Fruit fly (Drosophila melanogaster): ENCODE results near the gene CG6398.
"Not testable (repeated sequence)": the region's sequence is repeated elsewhere in the genome, so short reads cannot be mapped to it uniquely, and the experiment has no call there.

The CG6398 gene

DNA sequence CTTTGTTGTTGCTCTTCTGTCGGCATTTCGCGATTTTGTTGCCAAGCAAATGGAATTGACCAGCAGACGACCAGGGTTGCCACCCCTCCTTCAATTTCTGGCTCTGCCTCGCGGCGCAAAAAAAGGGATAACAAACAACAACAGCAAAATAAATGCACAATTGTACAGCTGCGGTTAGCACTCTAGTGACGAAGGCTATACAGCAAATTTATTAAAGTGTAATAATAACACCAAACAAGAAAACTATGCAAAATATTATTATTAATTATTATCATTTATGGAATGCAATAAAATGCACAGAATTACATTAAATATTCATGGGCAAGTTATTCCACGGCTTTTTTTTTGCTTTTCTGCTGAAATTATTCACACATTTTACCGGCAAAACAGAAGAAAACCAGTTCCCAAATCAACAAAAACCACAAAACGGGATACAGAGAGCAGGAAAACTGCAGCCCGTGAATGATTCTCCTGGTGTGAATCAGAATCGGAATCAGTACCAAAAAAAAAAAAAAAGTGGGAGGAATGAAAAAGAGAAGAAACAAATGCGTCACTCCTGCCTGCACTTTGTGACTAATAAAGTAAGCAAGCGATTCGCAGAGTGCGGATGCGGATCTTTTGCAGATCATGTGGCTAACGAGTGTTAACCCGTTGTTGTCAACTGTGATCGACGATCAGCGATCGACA is 48.7 kb downstream of the CG6398 start:
- TF ChIP-seq CTCF (optimal IDR thresholded peaks at IDR 0.05) (no peak), CG8478 (optimal IDR thresholded peaks at IDR 0.05) (no peak)

DNA sequence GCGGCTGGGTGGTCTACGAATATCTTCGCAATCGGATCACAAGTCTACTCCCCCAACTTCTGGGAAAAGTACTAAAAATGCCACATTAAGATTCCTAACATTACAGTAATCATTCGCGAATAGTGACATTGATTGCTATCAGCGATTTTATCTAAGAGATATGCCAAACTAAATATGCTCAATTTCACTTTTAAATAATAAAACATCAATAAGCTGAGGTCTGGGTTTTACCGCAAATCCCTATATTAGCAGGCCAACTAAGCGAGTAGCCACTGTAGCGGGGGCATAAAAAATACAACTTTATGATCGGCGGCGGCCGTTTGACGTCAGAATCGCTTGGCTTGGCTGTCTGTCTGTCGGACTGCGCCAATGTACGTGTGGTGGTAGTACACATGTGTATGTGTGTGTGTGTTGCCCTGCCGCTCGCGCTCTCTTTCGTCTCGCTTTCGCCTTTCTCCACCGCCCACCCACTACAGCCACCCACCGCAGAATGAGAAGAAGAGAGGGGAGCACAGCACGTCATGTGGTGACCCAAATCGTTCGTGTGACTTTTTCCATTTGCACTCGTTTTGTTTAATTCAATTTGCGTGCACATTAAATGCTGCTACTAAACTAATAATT is 49.8 kb downstream of the CG6398 start:
- TF ChIP-seq CG8478 (optimal IDR thresholded peaks at IDR 0.05) (no peak), CTCF (optimal IDR thresholded peaks at IDR 0.05) (no peak)

DNA sequence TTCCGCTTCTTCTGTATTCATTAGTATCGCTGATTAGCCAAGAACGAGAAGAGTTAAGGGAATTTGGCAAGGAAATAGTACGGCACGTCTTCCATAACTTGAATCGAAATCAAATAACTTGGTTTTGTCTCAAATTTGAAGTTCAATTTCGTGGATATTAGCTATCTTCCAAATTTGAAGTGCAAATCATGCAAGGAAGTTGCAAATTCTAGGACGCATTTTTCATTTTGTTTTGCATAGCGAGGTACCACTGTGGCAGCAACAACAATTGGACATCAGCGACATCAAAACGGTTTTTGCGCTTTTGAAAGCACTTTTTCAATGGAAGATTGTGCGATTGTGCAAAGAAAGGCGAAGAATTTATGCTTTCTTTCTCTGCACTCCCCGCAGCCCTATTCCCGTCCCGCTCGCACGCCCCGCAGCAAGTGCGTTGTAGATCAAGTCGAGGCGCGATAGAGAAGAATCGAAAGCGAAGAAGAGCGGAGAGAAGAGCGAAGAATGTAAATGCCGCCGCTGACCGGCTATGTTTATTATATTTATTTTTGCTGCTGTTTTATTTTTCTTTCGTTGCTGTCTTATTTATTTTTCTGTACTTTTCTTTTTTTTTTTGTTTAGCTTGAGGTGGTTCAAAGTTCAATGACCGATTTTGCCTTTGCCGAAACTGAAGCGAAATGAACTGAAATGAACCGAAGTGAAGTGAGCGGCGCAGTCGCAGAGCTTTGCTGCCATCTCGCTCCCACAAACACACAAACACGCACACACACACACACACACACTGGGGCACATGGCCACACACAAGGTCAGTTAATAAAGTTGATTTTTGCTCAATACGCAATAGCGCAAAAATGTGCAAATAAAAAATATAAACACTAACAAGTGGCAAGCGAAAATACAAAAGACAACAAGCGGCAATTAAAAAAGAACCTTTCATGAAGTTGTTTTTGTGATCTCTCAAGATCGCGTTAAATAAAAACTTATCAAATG is 50.8 kb downstream of the CG6398 start:
- TF ChIP-seq CTCF (optimal IDR thresholded peaks at IDR 0.05) = no peak
- no peak for TF ChIP-seq CG8478 (optimal IDR thresholded peaks at IDR 0.05)

DNA sequence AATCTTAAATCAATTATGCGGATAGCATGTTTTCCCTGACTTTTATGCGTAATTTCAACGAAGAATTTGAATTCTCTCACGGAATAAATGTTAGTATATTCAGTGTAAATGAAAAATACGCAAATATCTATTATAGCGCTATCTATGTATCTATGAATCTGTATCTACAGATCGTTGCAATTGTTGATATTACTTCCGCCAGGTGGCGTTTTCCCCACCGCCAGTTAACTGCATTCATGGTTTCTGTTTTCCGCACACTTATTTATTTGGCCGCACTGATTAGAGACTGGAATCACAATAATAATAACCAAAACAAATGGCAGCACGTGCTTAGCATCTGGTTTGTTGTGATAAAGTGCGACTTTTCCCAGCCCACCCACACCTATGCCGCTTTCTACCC is 52.1 kb downstream of the CG6398 start:
- TF ChIP-seq CTCF (optimal IDR thresholded peaks at IDR 0.05) (peak; percentile 74 to 76), CG8478 (optimal IDR thresholded peaks at IDR 0.05) (no peak)

DNA sequence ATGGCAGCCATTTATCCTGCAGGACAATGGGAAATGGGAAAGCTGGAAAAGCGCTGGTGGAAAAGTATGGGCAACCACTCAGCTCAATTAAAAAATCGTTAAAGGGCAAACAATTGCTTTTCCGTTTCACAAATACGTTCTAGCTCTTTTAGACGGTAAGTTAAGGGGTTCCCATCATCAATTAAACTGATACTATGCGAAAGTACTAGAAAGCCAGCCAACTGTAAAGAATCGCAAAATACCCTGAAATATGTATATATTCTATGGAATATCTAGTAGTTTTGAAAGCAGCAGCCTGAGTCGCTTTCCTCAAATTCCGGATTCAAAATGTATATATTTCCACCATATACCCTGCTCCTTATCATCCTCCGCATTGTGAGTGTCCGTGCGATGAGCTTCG is 52.8 kb downstream of the CG6398 start, which contains the start of gene CG12985:
CG12985 (plus strand) TSS at position 301 of the 400 bp plus-strand sequence.
- TF ChIP-seq CG8478 (optimal IDR thresholded peaks at IDR 0.05) (no peak), CTCF (optimal IDR thresholded peaks at IDR 0.05) (no peak)

DNA sequence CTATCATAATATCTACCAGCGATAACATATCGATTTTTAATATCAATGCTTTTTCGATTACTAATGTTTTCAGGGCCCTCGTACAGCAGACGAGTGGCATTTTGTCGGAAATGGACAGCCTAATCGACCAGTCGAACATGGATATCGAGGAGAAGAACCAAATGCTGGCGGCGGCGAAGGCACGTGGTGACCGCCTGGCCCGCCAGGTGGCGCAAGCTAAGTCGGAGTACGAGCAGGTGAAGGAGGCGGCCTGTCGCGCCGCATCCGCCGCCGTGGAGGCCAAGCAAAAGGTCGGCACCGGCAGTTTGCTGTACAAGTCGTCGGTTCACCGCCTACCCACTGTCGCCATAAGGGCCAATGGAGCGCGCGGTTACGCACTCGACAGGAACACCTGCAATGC is 53.9 kb downstream of the CG6398 start:
- TF ChIP-seq CG8478 (optimal IDR thresholded peaks at IDR 0.05) (no peak), CTCF (optimal IDR thresholded peaks at IDR 0.05) (peak; percentile 84 to 87)

DNA sequence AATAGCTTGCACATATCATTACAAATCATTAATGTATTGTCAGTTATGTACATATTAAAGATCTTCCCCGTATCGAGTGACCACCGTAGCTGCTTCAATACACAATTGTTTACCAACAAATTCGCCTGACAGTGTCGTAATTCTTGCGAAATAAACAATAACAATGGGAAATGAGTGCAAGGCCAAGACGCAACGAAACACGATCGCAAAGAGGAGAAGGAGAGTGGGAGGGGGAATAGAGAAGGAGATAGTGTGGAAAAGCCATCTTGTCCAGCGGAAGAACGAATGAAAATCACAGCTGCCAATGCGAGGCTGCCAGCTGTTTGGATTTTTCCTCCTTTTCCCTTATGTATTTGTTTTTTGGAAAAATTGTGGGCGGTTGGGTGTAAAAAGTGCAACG is 54.7 kb downstream of the CG6398 start:
- TF ChIP-seq CTCF (optimal IDR thresholded peaks at IDR 0.05) (peak in 1 of 2 experiments; percentile 3), CG8478 (optimal IDR thresholded peaks at IDR 0.05) (no peak)

DNA sequence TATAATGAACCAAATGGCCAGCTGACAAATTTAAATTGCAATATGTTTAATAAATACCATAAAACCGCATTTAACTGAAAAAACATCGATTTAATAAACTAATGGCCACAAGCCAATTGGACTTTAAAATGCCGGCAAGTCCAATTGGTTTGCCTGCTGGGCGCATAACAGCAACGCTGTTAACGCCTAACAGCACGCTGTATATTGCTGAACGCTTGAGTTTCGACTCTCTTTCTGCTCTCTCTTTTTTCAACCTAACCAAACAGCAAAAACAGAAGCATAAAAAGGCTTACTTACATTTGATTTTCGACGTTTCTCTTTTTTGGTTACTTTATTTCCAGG is 55.5 kb downstream of the CG6398 start:
- TF ChIP-seq CTCF (optimal IDR thresholded peaks at IDR 0.05) (no peak), CG8478 (optimal IDR thresholded peaks at IDR 0.05) (no peak)

DNA sequence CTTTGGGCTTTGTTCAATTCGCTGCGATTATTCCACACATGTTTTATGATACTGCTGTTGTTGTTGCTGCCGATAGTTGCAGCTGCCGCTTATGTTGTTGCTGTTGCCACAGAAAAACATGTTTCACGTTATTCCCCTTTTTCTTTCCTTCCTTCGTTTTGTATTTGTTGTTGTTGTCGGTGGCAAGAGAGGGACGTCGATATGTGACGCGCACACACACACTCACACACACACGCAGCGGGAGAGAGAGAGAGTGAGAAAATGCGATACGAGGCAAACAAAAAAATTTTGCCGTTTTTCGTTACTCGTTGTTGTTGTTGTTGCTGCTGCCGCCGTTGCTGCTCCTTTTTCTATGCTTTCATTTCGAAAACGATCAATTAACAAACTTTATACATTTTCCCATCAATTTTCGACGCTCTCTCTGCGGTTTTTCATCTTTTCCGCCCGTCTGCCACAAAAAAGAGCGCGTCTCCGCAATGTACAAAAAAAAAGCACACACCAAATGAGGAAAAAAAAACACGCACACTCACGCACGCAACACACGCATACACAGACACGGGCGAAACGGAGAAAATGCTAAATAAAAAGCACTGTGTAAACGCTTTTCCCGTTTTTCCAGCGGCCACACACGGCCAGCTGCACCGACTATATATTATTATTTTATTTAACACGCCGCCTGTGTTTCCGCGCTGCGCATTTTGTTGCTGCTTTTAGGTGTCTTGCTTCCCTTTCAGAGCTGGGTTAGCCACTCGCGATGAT is 56.0 kb downstream of the CG6398 start:
- TF ChIP-seq CG8478 (optimal IDR thresholded peaks at IDR 0.05) (no peak), CTCF (optimal IDR thresholded peaks at IDR 0.05) (no peak)

DNA sequence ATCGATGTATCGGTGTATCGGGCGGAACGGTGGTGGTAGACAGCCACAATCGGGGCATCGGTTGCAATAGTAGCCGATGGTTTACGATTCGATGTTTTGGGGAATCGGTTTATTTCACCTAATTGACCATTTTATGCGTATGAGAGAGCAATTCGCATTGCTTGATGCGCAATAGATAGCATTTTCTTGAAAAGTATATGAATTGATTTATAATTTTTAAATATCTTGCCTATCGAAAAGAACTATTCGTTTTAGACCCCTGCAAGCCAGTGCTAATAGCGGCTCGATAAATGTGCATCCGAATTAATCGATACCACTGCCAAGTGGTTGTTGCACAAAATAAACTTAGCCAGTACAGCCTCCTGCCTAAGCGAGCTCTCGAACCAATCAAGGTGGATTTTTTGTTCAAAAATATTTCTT is 56.6 kb downstream of the CG6398 start, which contains the start of gene mnb:
mnb (minus strand) TSS at position 15 of the 420 bp plus-strand sequence.
- TF ChIP-seq CTCF (optimal IDR thresholded peaks at IDR 0.05) (peak; percentile 24 to 58), CG8478 (optimal IDR thresholded peaks at IDR 0.05) (no peak)

DNA sequence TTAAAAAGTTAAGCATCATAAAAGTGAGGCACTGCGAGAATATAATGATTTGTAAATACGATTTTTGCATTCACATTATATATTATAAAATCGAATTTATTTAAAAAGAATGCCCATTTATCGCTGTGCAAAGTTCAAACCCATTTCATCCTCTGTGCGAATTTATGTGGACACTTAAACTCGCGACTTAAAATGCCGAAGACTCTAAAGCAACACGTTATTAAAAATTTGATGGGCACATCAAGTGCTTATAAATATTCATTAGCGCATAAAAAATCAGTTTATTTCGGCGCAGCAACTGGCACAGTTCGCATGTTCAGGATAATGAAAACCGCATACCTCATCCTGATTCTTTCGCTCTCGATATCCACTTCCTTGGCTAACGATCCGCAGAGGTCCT is 57.2 kb downstream of the CG6398 start, which contains the start of gene CG6788:
CG6788 (plus strand) TSS at position 301 of the 400 bp plus-strand sequence.
- TF ChIP-seq CG8478 (optimal IDR thresholded peaks at IDR 0.05) (no peak), CTCF (optimal IDR thresholded peaks at IDR 0.05) (no peak)

DNA sequence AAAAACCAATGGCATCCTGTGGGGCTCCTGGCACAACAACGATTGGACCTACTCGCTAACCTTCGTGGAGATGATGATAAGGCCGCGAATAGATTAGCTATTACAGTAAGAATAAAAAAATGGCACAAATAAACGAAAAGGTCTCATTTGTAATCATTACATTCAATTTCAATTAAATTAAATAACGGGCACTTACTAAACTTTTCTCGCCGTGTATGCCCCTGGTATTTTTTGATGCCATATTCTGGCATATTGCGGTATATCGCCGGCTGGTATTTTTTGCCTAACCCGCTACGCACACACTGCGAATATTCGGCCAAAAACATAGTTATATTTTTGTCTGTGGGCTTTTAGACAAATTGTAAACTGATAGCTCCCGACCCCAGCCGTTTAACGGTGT is 58.6 kb downstream of the CG6398 start, which contains the start of gene Gss1:
Gss1 (plus strand) TSS at position 301 of the 400 bp plus-strand sequence.
- TF ChIP-seq CTCF, CG8478 (optimal IDR thresholded peaks at IDR 0.05): not testable (repeated sequence)
